Worm (Caenorhabditis elegans): ENCODE data around the gene F17E9.5.

The F17E9.5 gene

ce11 chrIV:8345518-8345917, at the start of gene F17E9.5:
Gene F17E9.5 (plus strand): TSS chrIV:8345818.
- no peak for TF ChIP-seq unc-62 (GFP tag; optimal IDR thresholded peaks at IDR 0.05)

- TF ChIP-seq unc-62 (GFP tag; optimal IDR thresholded peaks at IDR 0.05): no peak
Measured at ce11 chrIV:8297192-8297591, 48.4 kb upstream of the F17E9.5 start, which contains the start of gene nprl-3. Gene nprl-3 (plus strand): TSS chrIV:8297492.

ce11 chrIV:8299636-8300035, 46.0 kb upstream of the F17E9.5 start, which contains the start of gene F35H10.6:
Gene F35H10.6 (plus strand): TSS chrIV:8299936.
- TF ChIP-seq unc-62 (GFP tag; optimal IDR thresholded peaks at IDR 0.05): no peak

ce11 chrIV:8300468-8300867, 45.1 kb upstream of the F17E9.5 start, which contains the start of gene F35H10.5:
Gene F35H10.5 (plus strand): TSS chrIV:8300768.
- no peak for TF ChIP-seq unc-62 (GFP tag; optimal IDR thresholded peaks at IDR 0.05)

- no peak for TF ChIP-seq unc-62 (GFP tag; optimal IDR thresholded peaks at IDR 0.05)
Measured at ce11 chrIV:8301925-8302324, 43.7 kb upstream of the F17E9.5 start.

ce11 chrIV:8302648-8303161, 42.9 kb upstream of the F17E9.5 start:
- TF ChIP-seq unc-62 (GFP tag; optimal IDR thresholded peaks at IDR 0.05): no peak

- TF ChIP-seq unc-62 (GFP tag; optimal IDR thresholded peaks at IDR 0.05): no peak
Measured at ce11 chrIV:8303668-8304067, 42.0 kb upstream of the F17E9.5 start, which contains the start of gene vha-5. Gene vha-5 (plus strand): TSS chrIV:8303968.

ce11 chrIV:8307408-8307807, 38.2 kb upstream of the F17E9.5 start:
- TF ChIP-seq unc-62 (GFP tag; optimal IDR thresholded peaks at IDR 0.05): no peak

ce11 chrIV:8312105-8312504, 33.5 kb upstream of the F17E9.5 start:
- no peak for TF ChIP-seq unc-62 (GFP tag; optimal IDR thresholded peaks at IDR 0.05)

ce11 chrIV:8312846-8313245, 32.8 kb upstream of the F17E9.5 start, which contains the start of gene F35H10.10:
Gene F35H10.10 (minus strand): TSS chrIV:8312946.
- TF ChIP-seq unc-62 (GFP tag; optimal IDR thresholded peaks at IDR 0.05): no peak

ce11 chrIV:8317800-8318199, 27.8 kb upstream of the F17E9.5 start:
- no peak for TF ChIP-seq unc-62 (GFP tag; optimal IDR thresholded peaks at IDR 0.05)

ce11 chrIV:8318799-8319198, 26.8 kb upstream of the F17E9.5 start:
- TF ChIP-seq unc-62 (GFP tag; optimal IDR thresholded peaks at IDR 0.05): no peak

ce11 chrIV:8325667-8326066, 20.0 kb upstream of the F17E9.5 start, which contains the start of gene F35H10.3:
Gene F35H10.3 (plus strand): TSS chrIV:8325967.
- no peak for TF ChIP-seq unc-62 (GFP tag; optimal IDR thresholded peaks at IDR 0.05)

- TF ChIP-seq unc-62 (GFP tag; optimal IDR thresholded peaks at IDR 0.05): no peak
Measured at ce11 chrIV:8328913-8329312, 16.7 kb upstream of the F17E9.5 start, which contains the start of gene F35H10.2. Gene F35H10.2 (plus strand): TSS chrIV:8329213.

- TF ChIP-seq unc-62 (GFP tag; optimal IDR thresholded peaks at IDR 0.05): no peak
Measured at ce11 chrIV:8332526-8332925, 13.1 kb upstream of the F17E9.5 start, which contains the start of gene lys-10. Gene lys-10 (plus strand): TSS chrIV:8332826.

ce11 chrIV:8333034-8333433, 12.6 kb upstream of the F17E9.5 start:
- no peak for TF ChIP-seq unc-62 (GFP tag; optimal IDR thresholded peaks at IDR 0.05)

- no peak for TF ChIP-seq unc-62 (GFP tag; optimal IDR thresholded peaks at IDR 0.05)
Measured at ce11 chrIV:8333554-8333953, 12.1 kb upstream of the F17E9.5 start.

ce11 chrIV:8333954-8333987, 11.8 kb upstream of the F17E9.5 start, which contains the start of gene his-31:
Gene his-31 (minus strand): TSS chrIV:8333983.
- TF ChIP-seq unc-62 (GFP tag; optimal IDR thresholded peaks at IDR 0.05): no peak
